Fruit fly (Drosophila melanogaster) whole organism, prepupa: Measurements from ENCODE around the gene Bicra.

ENCODE experiments used
- CG6276 ChIP-seq: fragments of 200-800 bp; sonication (Bioruptor generic); optimal IDR thresholded peaks from 2 replicates; lab custom pipeline; 2017; ENCODE audit warnings: missing biosample characterization, mild to moderate bottlenecking, missing genetic modification characterization
- CG6808 ChIP-seq: fragments of 200-800 bp; sonication (Bioruptor generic); optimal IDR thresholded peaks from 3 replicates; lab custom pipeline; 2017; ENCODE audit warnings: missing biosample characterization, missing genetic modification characterization, mild to moderate bottlenecking, moderate library complexity, missing genetic modification reagents
- CG8632 ChIP-seq: fragments of 200-800 bp; sonication (Bioruptor generic); optimal IDR thresholded peaks from 3 replicates; lab custom pipeline; 2016; ENCODE audit warnings: missing biosample characterization, missing genetic modification characterization
- Gug ChIP-seq: fragments of 200-800 bp; sonication (Bioruptor generic); IDR thresholded peaks from 2 replicates; pipeline ENCODE4 v1.3.6; 2022; ENCODE audit warnings: missing biosample characterization, missing genetic modification characterization
- Hr38 ChIP-seq: sonication (Bioruptor generic); optimal IDR thresholded peaks from 2 replicates; lab custom pipeline; 2016; ENCODE audit warnings: missing biosample characterization, missing genetic modification characterization
- Hr39 ChIP-seq: fragments of 200-800 bp; sonication (Bioruptor generic); optimal IDR thresholded peaks from 2 replicates; lab custom pipeline; 2016; ENCODE audit warnings: missing biosample characterization, missing genetic modification characterization
- Lpt ChIP-seq: fragments of 200-800 bp; sonication (Bioruptor generic); optimal IDR thresholded peaks from 3 replicates; lab custom pipeline; 2016; ENCODE audit warnings: missing biosample characterization, missing genetic modification characterization
- Sox14 ChIP-seq: fragments of 200-800 bp; sonication (Bioruptor generic); optimal IDR thresholded peaks from 3 replicates; lab custom pipeline; 2016; ENCODE audit warnings: missing biosample characterization, missing genetic modification characterization
- acj6 ChIP-seq: fragments of 200-800 bp; sonication (Bioruptor generic); optimal IDR thresholded peaks from 3 replicates; lab custom pipeline; 2016; ENCODE audit warnings: missing biosample characterization, missing genetic modification characterization
- spab ChIP-seq: fragments of 200-800 bp; sonication (Bioruptor generic); optimal IDR thresholded peaks from 2 replicates; lab custom pipeline; 2017; ENCODE audit warnings: missing biosample characterization, mild to moderate bottlenecking, missing genetic modification characterization, missing genetic modification reagents

dm6 chr3R:29049055-29049722, 13.7 kb upstream of the Bicra start, which contains the start of gene CG11837:
- TF ChIP-seq Gug (GFP tag; lab: Robert Waterston, UW) (no peak), CG6276 (no peak), acj6 (GFP tag; lab: Kevin White, UChicago) (no peak), Sox14 (GFP tag; lab: Kevin White, UChicago) (no peak), Hr38 (GFP tag; lab: Kevin White, UChicago) (no peak), CG6808 (GFP tag; lab: Kevin White, UChicago) (no peak), spab (no peak), Hr39 (GFP tag; lab: Kevin White, UChicago) (no peak), Lpt (GFP tag; lab: Kevin White, UChicago) (no peak), CG8632 (no peak)
